Worm (Caenorhabditis elegans) whole organism, late embryonic: ENCODE measurements around the gene F09C6.14.

Experiments used
- C08G9.2 ChIP-seq: sonication (generic microtip); optimal IDR thresholded peaks from 2 replicates; lab custom pipeline; 2016; ENCODE audit warnings: mild to moderate bottlenecking, missing genetic modification characterization, moderate library complexity, missing compliant biosample characterization
- F13H6.1 ChIP-seq: sonication (generic microtip); optimal IDR thresholded peaks from 2 replicates; lab custom pipeline; 2016; ENCODE audit warnings: missing genetic modification characterization, missing compliant biosample characterization
- K09A11.1 ChIP-seq: sonication (generic microtip); optimal IDR thresholded peaks from 2 replicates; lab custom pipeline; 2017; ENCODE audit warnings: antibody characterized with exemption, mild to moderate bottlenecking, missing genetic modification characterization, missing compliant biosample characterization; ENCODE audit not compliant: insufficient read depth
- T23F11.4 ChIP-seq: fragments of 200-800 bp; sonication (Bioruptor generic); optimal IDR thresholded peaks from 2 replicates; lab custom pipeline; 2018; ENCODE audit warnings: mild to moderate bottlenecking, missing genetic modification characterization, missing compliant biosample characterization
- ceh-18 ChIP-seq: sonication (generic microtip); optimal IDR thresholded peaks from 2 replicates; lab custom pipeline; 2016; ENCODE audit warnings: missing genetic modification characterization, missing compliant biosample characterization
- ceh-22 ChIP-seq: sonication (generic microtip); optimal IDR thresholded peaks from 2 replicates; lab custom pipeline; 2017; ENCODE audit warnings: missing biosample characterization, missing genetic modification characterization
- ceh-24 ChIP-seq: sonication (generic microtip); optimal IDR thresholded peaks from 2 replicates; lab custom pipeline; 2016; ENCODE audit warnings: mild to moderate bottlenecking, missing genetic modification characterization, missing compliant biosample characterization
- ceh-34 ChIP-seq: sonication (generic microtip); optimal IDR thresholded peaks from 2 replicates; lab custom pipeline; 2016; ENCODE audit warnings: mild to moderate bottlenecking, missing genetic modification characterization, missing compliant biosample characterization
- ceh-45 ChIP-seq: fragments of 200-800 bp; sonication (Bioruptor generic); IDR thresholded peaks from 2 replicates; pipeline ENCODE4 v1.3.6; 2022; ENCODE audit warnings: missing genetic modification reagents, missing genetic modification characterization, missing compliant biosample characterization
- ceh-9 ChIP-seq: sonication (generic microtip); optimal IDR thresholded peaks from 2 replicates; lab custom pipeline; 2016; ENCODE audit warnings: mild to moderate bottlenecking, missing genetic modification characterization, inconsistent platforms, missing compliant biosample characterization
- che-1 ChIP-seq: sonication (generic microtip); optimal IDR thresholded peaks from 2 replicates; lab custom pipeline; 2016; ENCODE audit warnings: mild to moderate bottlenecking, missing genetic modification characterization, missing compliant biosample characterization
- dve-1 ChIP-seq: sonication (generic microtip); optimal IDR thresholded peaks from 2 replicates; lab custom pipeline; 2017; ENCODE audit warnings: antibody characterized with exemption, mild to moderate bottlenecking, missing genetic modification characterization, missing compliant biosample characterization
- elt-2 ChIP-seq: sonication (generic microtip); optimal IDR thresholded peaks from 2 replicates; lab custom pipeline; 2016; ENCODE audit warnings: missing genetic modification reagents, missing genetic modification characterization, missing compliant biosample characterization
- ets-4 ChIP-seq: sonication (generic microtip); optimal IDR thresholded peaks from 2 replicates; lab custom pipeline; 2016; ENCODE audit warnings: missing genetic modification characterization, missing compliant biosample characterization
- fkh-10 ChIP-seq: fragments of 150-350 bp; optimal IDR thresholded peaks from 2 replicates; lab custom pipeline; 2014; ENCODE audit warnings: missing biosample characterization, missing genetic modification reagents, missing genetic modification characterization
- fkh-6 ChIP-seq: sonication (generic microtip); optimal IDR thresholded peaks from 2 replicates; lab custom pipeline; 2016; ENCODE audit warnings: missing genetic modification characterization, missing compliant biosample characterization
- hlh-13 ChIP-seq: fragments of 200-800 bp; sonication (Bioruptor generic); optimal IDR thresholded peaks from 2 replicates; lab custom pipeline; 2018; ENCODE audit warnings: mild to moderate bottlenecking, missing genetic modification characterization, missing compliant biosample characterization
- hlh-15 ChIP-seq: sonication (generic microtip); optimal IDR thresholded peaks from 2 replicates; lab custom pipeline; 2016; ENCODE audit warnings: missing genetic modification characterization, missing compliant biosample characterization
- hlh-30 ChIP-seq: sonication (generic microtip); optimal IDR thresholded peaks from 2 replicates; lab custom pipeline; 2017; ENCODE audit warnings: antibody characterized with exemption, missing genetic modification characterization, missing compliant biosample characterization; ENCODE audit not compliant: insufficient read depth
- hlh-6 ChIP-seq: sonication (generic microtip); optimal IDR thresholded peaks from 2 replicates; lab custom pipeline; 2016; ENCODE audit warnings: missing genotype, missing genetic modification characterization, missing compliant biosample characterization
- lim-6 ChIP-seq: sonication (generic microtip); optimal IDR thresholded peaks from 2 replicates; lab custom pipeline; 2016; ENCODE audit warnings: missing genetic modification characterization, missing compliant biosample characterization
- mec-3 ChIP-seq: sonication (generic microtip); optimal IDR thresholded peaks from 2 replicates; lab custom pipeline; 2016; ENCODE audit warnings: borderline replicate concordance, missing genetic modification characterization, missing compliant biosample characterization
- nfya-1 ChIP-seq: sonication (generic microtip); optimal IDR thresholded peaks from 2 replicates; lab custom pipeline; 2017; ENCODE audit warnings: missing genetic modification characterization, mild to moderate bottlenecking, missing compliant biosample characterization, antibody characterized with exemption, moderate library complexity
- nhr-11 ChIP-seq: fragments of 150-350 bp; optimal IDR thresholded peaks from 2 replicates; lab custom pipeline; 2014; ENCODE audit warnings: missing biosample characterization, missing genetic modification characterization
- pag-3 ChIP-seq: sonication (generic microtip); optimal IDR thresholded peaks from 2 replicates; lab custom pipeline; 2016; ENCODE audit warnings: missing compliant biosample characterization, missing genetic modification characterization, borderline replicate concordance
- pha-2 ChIP-seq: sonication (generic microtip); optimal IDR thresholded peaks from 2 replicates; lab custom pipeline; 2017; ENCODE audit warnings: mild to moderate bottlenecking, missing genetic modification characterization, missing compliant biosample characterization
- pha-4 ChIP-seq: fragments of 150-350 bp; optimal IDR thresholded peaks from 2 replicates; lab custom pipeline; 2018; ENCODE audit warnings: missing biosample characterization, missing genetic modification reagents, missing genetic modification characterization
- pros-1 ChIP-seq: fragments of 150-350 bp; optimal IDR thresholded peaks from 2 replicates; lab custom pipeline; 2014; ENCODE audit warnings: missing biosample characterization, missing genetic modification reagents, missing genetic modification characterization
- ref-2 ChIP-seq: sonication (generic microtip); optimal IDR thresholded peaks from 2 replicates; lab custom pipeline; 2016; ENCODE audit warnings: missing genetic modification characterization, missing compliant biosample characterization
- sox-4 ChIP-seq: sonication (generic microtip); optimal IDR thresholded peaks from 2 replicates; lab custom pipeline; 2017; ENCODE audit warnings: mild to moderate bottlenecking, missing genetic modification characterization, inconsistent platforms, missing compliant biosample characterization
- syd-9 ChIP-seq: sonication (generic microtip); optimal IDR thresholded peaks from 2 replicates; lab custom pipeline; 2016; ENCODE audit warnings: mild to moderate bottlenecking, missing genetic modification characterization, moderate library complexity, missing compliant biosample characterization
- tbx-2 ChIP-seq: sonication (generic microtip); optimal IDR thresholded peaks from 2 replicates; lab custom pipeline; 2016; ENCODE audit warnings: missing genetic modification characterization, missing compliant biosample characterization
- unc-42 ChIP-seq: sonication (generic microtip); optimal IDR thresholded peaks from 2 replicates; lab custom pipeline; 2016; ENCODE audit warnings: missing genotype, missing genetic modification characterization, missing compliant biosample characterization
- unc-55 ChIP-seq: sonication (generic microtip); optimal IDR thresholded peaks from 2 replicates; lab custom pipeline; 2017; ENCODE audit warnings: missing biosample characterization, missing genetic modification reagents, missing genetic modification characterization

Gene F09C6.14

DNA sequence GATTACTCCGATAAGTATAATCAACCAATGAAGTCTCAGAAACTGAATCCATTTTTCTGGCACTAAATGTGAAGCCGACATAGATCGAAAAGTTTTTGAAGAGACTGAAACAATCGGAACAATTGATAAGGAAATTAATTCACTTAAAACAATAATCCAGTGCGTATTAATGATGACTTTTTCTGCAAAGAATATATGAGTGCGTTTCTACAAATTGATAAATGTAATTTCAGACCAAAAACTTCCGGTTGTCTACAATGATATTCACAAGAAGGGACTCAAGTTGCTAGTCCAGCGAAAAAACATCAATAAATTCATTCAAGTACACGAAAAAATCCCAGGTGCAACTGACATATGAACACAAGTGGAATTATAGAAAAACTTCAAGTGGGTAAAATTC lies 11.0 kb upstream of the F09C6.14 start, which contains the start of gene clec-33:
clec-33 (minus strand) TSS at position 101 of the 400 bp plus-strand sequence.
- TF ChIP-seq ceh-22 (tag; lab: Kevin White, UChicago), result no peak
- TF ChIP-seq F13H6.1, result no peak
- no peak for TF ChIP-seq pha-2 (tag; lab: Kevin White, UChicago)
- TF ChIP-seq elt-2 (tag; lab: Kevin White, UChicago), result no peak
- no peak for TF ChIP-seq ceh-45
- TF ChIP-seq sox-4 (tag; lab: Kevin White, UChicago), result no peak
- TF ChIP-seq unc-42 (tag; lab: Kevin White, UChicago), result no peak
- TF ChIP-seq pros-1 (tag; lab: Kevin White, UChicago), result no peak
- no peak for TF ChIP-seq syd-9 (tag; lab: Kevin White, UChicago)

DNA sequence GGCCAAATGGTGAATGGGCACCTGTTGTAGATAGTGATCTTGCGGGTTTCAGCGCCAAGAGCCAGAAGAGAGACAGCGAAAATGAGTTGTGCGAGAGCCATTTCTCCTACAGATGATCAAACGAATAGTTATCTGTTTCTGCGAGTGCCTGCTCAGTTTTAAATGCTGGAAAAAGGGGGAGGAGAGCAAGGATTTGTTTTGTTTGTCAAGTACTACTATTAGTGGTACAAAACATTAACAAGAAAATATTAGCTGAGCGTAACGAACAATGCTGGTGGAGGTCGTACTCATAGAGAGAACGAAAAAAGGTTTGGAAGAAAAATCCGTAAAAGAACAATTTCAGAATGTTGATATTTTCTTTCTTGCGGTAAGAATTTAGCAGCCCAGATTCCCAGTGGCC lies 9.4 kb upstream of the F09C6.14 start, which contains the start of gene thn-4:
thn-4 (minus strand) TSS at position 101 of the 400 bp plus-strand sequence.
- TF ChIP-seq unc-55 (GFP tag; lab: Kevin White, UChicago) (no peak), F13H6.1 (no peak), ceh-24 (tag; lab: Kevin White, UChicago) (no peak), nhr-11 (tag; lab: Kevin White, UChicago) (no peak), lim-6 (tag; lab: Kevin White, UChicago) (no peak), ceh-9 (no peak), pag-3 (tag; lab: Kevin White, UChicago) (no peak)

DNA sequence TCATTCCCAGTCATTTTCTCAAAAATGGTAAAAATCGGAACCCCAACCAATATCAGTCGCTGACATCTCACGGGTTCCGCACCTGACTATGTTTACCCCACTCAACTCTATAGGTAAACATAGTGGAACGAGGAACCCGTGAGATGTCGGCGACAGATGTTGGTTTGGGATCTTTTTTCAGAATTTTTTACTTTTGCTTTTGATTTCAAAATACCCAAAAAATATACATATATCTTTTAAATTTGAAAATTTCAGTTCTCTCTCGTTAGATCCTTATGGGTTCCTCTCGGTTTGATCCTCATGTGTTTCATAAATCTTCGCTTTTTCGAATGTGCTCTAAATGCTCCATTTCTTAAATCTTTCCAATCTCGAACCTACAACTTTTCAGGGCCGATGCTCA lies 7.1 kb upstream of the F09C6.14 start, which contains the start of gene srw-23:
srw-23 (plus strand) TSS at position 301 of the 400 bp plus-strand sequence.
- TF ChIP-seq dve-1 (tag; lab: Kevin White, UChicago) (no peak), unc-55 (GFP tag; lab: Kevin White, UChicago) (no peak), hlh-30 (no peak), tbx-2 (no peak), fkh-10 (GFP tag; lab: Kevin White, UChicago) (no peak), T23F11.4 (no peak)

ce11 chrV:16874966-16875365 lies 5.8 kb upstream of the F09C6.14 start, which contains the start of gene F49A5.10:
F49A5.10 (plus strand) TSS chrV:16875266.
- TF ChIP-seq hlh-13 (GFP tag; lab: Kevin White, UChicago), result no peak
- no peak for TF ChIP-seq hlh-6 (tag; lab: Kevin White, UChicago)
- TF ChIP-seq lim-6 (tag; lab: Kevin White, UChicago), result no peak
- no peak for TF ChIP-seq che-1 (tag; lab: Kevin White, UChicago)
- TF ChIP-seq ceh-34, result no peak
- TF ChIP-seq ref-2 (tag; lab: Kevin White, UChicago), result no peak
- no peak for TF ChIP-seq dve-1 (tag; lab: Kevin White, UChicago)
- TF ChIP-seq mec-3, result no peak
- no peak for TF ChIP-seq ets-4
- TF ChIP-seq ceh-18 (tag; lab: Kevin White, UChicago), result no peak
- TF ChIP-seq tbx-2, result no peak

DNA sequence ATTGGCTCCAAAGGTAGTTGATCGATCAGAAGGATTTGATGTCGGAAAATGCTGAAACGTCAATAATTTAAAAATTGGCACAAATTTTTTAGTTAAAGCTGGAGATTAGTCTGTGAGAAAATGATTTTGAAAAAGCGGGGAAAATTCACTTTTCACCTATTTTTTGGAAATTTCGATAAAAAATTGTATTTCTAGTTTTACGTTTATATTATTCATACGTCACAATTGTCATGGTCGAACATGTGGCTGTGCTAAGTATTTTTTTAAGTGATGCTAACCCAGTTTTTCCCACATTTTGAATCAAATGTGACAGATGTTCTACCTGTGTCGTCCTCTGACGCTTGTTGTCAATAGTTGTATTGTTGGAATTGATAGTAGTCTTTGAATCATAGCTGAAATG lies 1.2 kb upstream of the F09C6.14 start:
- TF ChIP-seq fkh-10 (GFP tag; lab: Kevin White, UChicago) (no peak), hlh-15 (tag; lab: Kevin White, UChicago) (no peak), nfya-1 (tag; lab: Kevin White, UChicago) (no peak), C08G9.2 (tag; lab: Kevin White, UChicago) (no peak), fkh-6 (tag; lab: Kevin White, UChicago) (no peak)

- TF ChIP-seq ceh-34 (no peak), K09A11.1 (tag; lab: Kevin White, UChicago) (no peak), ceh-45 (no peak), pha-4 (tag; lab: Kevin White, UChicago) (no peak)
Measured at ce11 chrV:16880054-16880453, 725 bp upstream of the F09C6.14 start, which contains the start of gene F09C6.3. F09C6.3 (minus strand) TSS chrV:16880154.
